Worm (Caenorhabditis elegans) whole organism, mixed stage, embryonic: ENCODE results near the gene pen-2.

ENCODE experiments used
- blmp-1 ChIP-seq: fragments of 150-350 bp; optimal IDR thresholded peaks from 2 replicates; lab custom pipeline; 2014; ENCODE audit warnings: missing biosample characterization, missing genetic modification characterization
- elt-3 ChIP-seq: fragments of 150-350 bp; optimal IDR thresholded peaks from 2 replicates; lab custom pipeline; 2014; ENCODE audit warnings: missing biosample characterization, missing genetic modification characterization
- ham-2 ChIP-seq: fragments of 200-800 bp; sonication (Bioruptor generic); optimal IDR thresholded peaks from 2 replicates; lab custom pipeline; 2018; ENCODE audit warnings: mild to moderate bottlenecking, missing genetic modification characterization, missing compliant biosample characterization
- lsy-2 ChIP-seq: fragments of 150-350 bp; optimal IDR thresholded peaks from 2 replicates; lab custom pipeline; 2014; ENCODE audit warnings: missing biosample characterization, missing genetic modification characterization
- nhr-12 ChIP-seq: fragments of 150-350 bp; optimal IDR thresholded peaks from 2 replicates; lab custom pipeline; 2014; ENCODE audit warnings: missing biosample characterization, missing genetic modification characterization
- nhr-28 ChIP-seq: fragments of 150-350 bp; optimal IDR thresholded peaks from 2 replicates; lab custom pipeline; 2014; ENCODE audit warnings: missing biosample characterization, missing genetic modification characterization
- nhr-76 ChIP-seq: sonication (generic microtip); optimal IDR thresholded peaks from 2 replicates; lab custom pipeline; 2017; ENCODE audit warnings: missing biosample characterization, missing genetic modification characterization
- sem-2 ChIP-seq: fragments of 200-800 bp; sonication (Bioruptor generic); optimal IDR thresholded peaks from 2 replicates; lab custom pipeline; 2018; ENCODE audit warnings: mild to moderate bottlenecking, missing genetic modification characterization, missing compliant biosample characterization
- snpc-4 ChIP-seq: fragments of 150-350 bp; optimal IDR thresholded peaks from 2 replicates; lab custom pipeline; 2014; ENCODE audit warnings: missing biosample characterization, missing genetic modification characterization
- unc-62 ChIP-seq: fragments of 150-350 bp; optimal IDR thresholded peaks from 2 replicates; lab custom pipeline; 2014; ENCODE audit warnings: missing biosample characterization, missing genetic modification reagents, missing genetic modification characterization
- ztf-11 ChIP-seq: fragments of 150-350 bp; optimal IDR thresholded peaks from 2 replicates; lab custom pipeline; 2014; ENCODE audit warnings: missing biosample characterization, missing genetic modification characterization

DNA sequence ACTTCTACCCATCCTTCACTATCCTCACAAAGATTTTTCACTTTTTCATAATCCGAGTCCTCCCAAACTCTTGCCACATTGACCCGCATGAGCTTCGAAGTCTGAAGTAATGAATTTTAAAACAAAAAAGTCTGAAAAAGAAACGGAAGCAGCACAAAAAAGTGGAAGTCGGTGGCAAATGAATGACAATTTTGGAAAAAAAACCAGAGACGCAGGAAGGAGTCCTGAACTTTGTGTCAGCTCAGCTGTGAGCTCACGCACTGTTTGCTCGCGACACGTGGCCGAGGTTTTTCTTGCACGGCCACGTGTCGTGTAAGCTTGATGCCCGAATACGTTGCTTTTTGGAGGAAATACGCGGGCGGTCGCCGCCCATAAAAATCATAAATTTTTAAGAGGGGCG, 3.3 kb downstream of the pen-2 start, which contains the start of gene T28D6.7:
- no peak for TF ChIP-seq nhr-28 (tag; lab: Kevin White, UChicago)
- TF ChIP-seq snpc-4 (tag; lab: Kevin White, UChicago) = no peak
- TF ChIP-seq nhr-76 (tag; lab: Kevin White, UChicago) = no peak
- no peak for TF ChIP-seq sem-2 (GFP tag; lab: Kevin White, UChicago)
- TF ChIP-seq nhr-12 = no peak
- TF ChIP-seq elt-3 (tag; lab: Kevin White, UChicago) = no peak
- no peak for TF ChIP-seq unc-62 (GFP tag; lab: Kevin White, UChicago)
- no peak for TF ChIP-seq blmp-1 (tag; lab: Kevin White, UChicago)
- TF ChIP-seq ztf-11 (tag; lab: Kevin White, UChicago) = no peak
- no peak for TF ChIP-seq lsy-2 (tag; lab: Kevin White, UChicago)
- no peak for TF ChIP-seq ham-2
